Worm (Caenorhabditis elegans) whole organism, L1 larva: ENCODE results near the gene R05D3.12.

Experiments
- C04F5.9 ChIP-seq: sonication (generic microtip); optimal IDR thresholded peaks from 2 replicates; lab custom pipeline; 2016; ENCODE audit warnings: missing genetic modification characterization, missing compliant biosample characterization
- C16A3.4 ChIP-seq: fragments of 150-350 bp; optimal IDR thresholded peaks from 2 replicates; lab custom pipeline; 2014; ENCODE audit warnings: missing biosample characterization, missing genetic modification characterization
- C34B4.2 ChIP-seq: sonication (generic microtip); optimal IDR thresholded peaks from 2 replicates; lab custom pipeline; 2017; ENCODE audit warnings: mild to moderate bottlenecking, missing genetic modification characterization, missing compliant biosample characterization
- F16B12.6 ChIP-seq: fragments of 150-350 bp; optimal IDR thresholded peaks from 2 replicates; lab custom pipeline; 2014; ENCODE audit warnings: missing biosample characterization, missing genetic modification characterization
- aha-1 ChIP-seq: fragments of 150-350 bp; optimal IDR thresholded peaks from 2 replicates; lab custom pipeline; 2014; ENCODE audit warnings: missing biosample characterization, missing genetic modification characterization
- alr-1 ChIP-seq: fragments of 200-800 bp; sonication (Bioruptor generic); optimal IDR thresholded peaks from 2 replicates; lab custom pipeline; 2018; ENCODE audit warnings: borderline replicate concordance, mild to moderate bottlenecking, missing genetic modification characterization, missing compliant biosample characterization
- aly-2 ChIP-seq: fragments of 150-350 bp; optimal IDR thresholded peaks from 2 replicates; lab custom pipeline; 2014; ENCODE audit warnings: missing biosample characterization, missing genetic modification characterization
- ama-1 ChIP-seq: fragments of 150-350 bp; optimal IDR thresholded peaks from 2 replicates; lab custom pipeline; 2014
- ceh-63 ChIP-seq: fragments of 200-800 bp; sonication (Bioruptor generic); optimal IDR thresholded peaks from 2 replicates; lab custom pipeline; 2018; ENCODE audit warnings: mild to moderate bottlenecking, missing genetic modification characterization, missing compliant biosample characterization
- ceh-8 ChIP-seq: fragments of 200-800 bp; sonication (Bioruptor generic); optimal IDR thresholded peaks from 2 replicates; lab custom pipeline; 2018; ENCODE audit warnings: mild to moderate bottlenecking, missing genetic modification characterization, moderate library complexity, missing compliant biosample characterization
- ceh-82 ChIP-seq, 3 experiments: fragments of 150-350 bp in 1 of 3; sonication (generic microtip) in 2 of 3; optimal IDR thresholded peaks; 2 replicates each; lab custom pipeline; 2014 to 2017; ENCODE audit warnings: missing biosample characterization in 3 of 3, missing genetic modification characterization in 3 of 3
- ceh-88 ChIP-seq: fragments of 200-800 bp; sonication (Bioruptor generic); IDR thresholded peaks from 2 replicates; pipeline ENCODE4 v1.3.6; 2022; ENCODE audit warnings: missing genetic modification characterization, missing compliant biosample characterization
- ces-1 ChIP-seq: fragments of 150-350 bp; optimal IDR thresholded peaks from 2 replicates; lab custom pipeline; 2014; ENCODE audit warnings: missing biosample characterization, missing genetic modification reagents, missing genetic modification characterization
- dpl-1 ChIP-seq, 3 experiments: fragments of 150-350 bp in 2 of 3; sonication (generic microtip) in 1 of 3; optimal IDR thresholded peaks; 2 replicates each; lab custom pipeline; 2014 to 2017; ENCODE audit warnings: missing biosample characterization in 3 of 3, missing genetic modification characterization in 3 of 3, missing genetic modification reagents in 3 of 3
- efl-1 ChIP-seq, 4 experiments: fragments of 150-350 bp; optimal IDR thresholded peaks in 3 of 4; peaks in 1 of 4; 1 replicate in 1 of 4; 2 replicates in 3 of 4; lab custom pipeline; 2014; ENCODE audit warnings: missing biosample characterization in 2 of 4, missing genetic modification characterization in 2 of 4, missing genetic modification reagents in 2 of 4
- egl-13 ChIP-seq: sonication (generic microtip); optimal IDR thresholded peaks from 2 replicates; lab custom pipeline; 2016; ENCODE audit warnings: missing genotype, missing genetic modification reagents, missing genetic modification characterization, missing compliant biosample characterization
- elt-3 ChIP-seq, 6 experiments: fragments of 150-350 bp in 1 of 6; sonication (generic microtip); optimal IDR thresholded peaks; 2 replicates each; lab custom pipeline; 2017 to 2018; ENCODE audit warnings: missing biosample characterization in 6 of 6, missing genetic modification characterization in 6 of 6, inconsistent platforms in 1 of 6
- ets-5 ChIP-seq: fragments of 200-800 bp; sonication (Bioruptor generic); IDR thresholded peaks from 2 replicates; pipeline ENCODE4 v1.3.6; 2022; ENCODE audit warnings: missing genetic modification characterization, missing compliant biosample characterization
- fkh-10 ChIP-seq: sonication (generic microtip); optimal IDR thresholded peaks from 2 replicates; lab custom pipeline; 2017; ENCODE audit warnings: missing biosample characterization, missing genetic modification reagents, missing genetic modification characterization
- fkh-8 ChIP-seq: sonication (generic microtip); optimal IDR thresholded peaks from 2 replicates; lab custom pipeline; 2016; ENCODE audit warnings: mild to moderate bottlenecking, missing genetic modification characterization, missing compliant biosample characterization
- fos-1 ChIP-seq: fragments of 150-350 bp; optimal IDR thresholded peaks from 2 replicates; lab custom pipeline; 2014; ENCODE audit warnings: missing biosample characterization, missing genetic modification characterization
- grh-1 ChIP-seq: fragments of 200-800 bp; sonication (Bioruptor generic); IDR thresholded peaks from 2 replicates; pipeline ENCODE4 v1.3.6; 2022; ENCODE audit warnings: missing genetic modification reagents, missing genetic modification characterization, missing compliant biosample characterization
- hlh-17 ChIP-seq: fragments of 200-800 bp; sonication (Bioruptor generic); optimal IDR thresholded peaks from 2 replicates; lab custom pipeline; 2018; ENCODE audit warnings: missing genetic modification characterization, mild to moderate bottlenecking, missing compliant biosample characterization, moderate library complexity, borderline replicate concordance
- hlh-4 ChIP-seq: sonication (generic microtip); optimal IDR thresholded peaks from 2 replicates; lab custom pipeline; 2016; ENCODE audit warnings: mild to moderate bottlenecking, missing genetic modification characterization, missing compliant biosample characterization
- hpl-2 ChIP-seq: fragments of 150-350 bp; optimal IDR thresholded peaks from 2 replicates; lab custom pipeline; 2014; ENCODE audit warnings: missing biosample characterization, missing genetic modification reagents, missing genetic modification characterization
- irx-1 ChIP-seq: sonication (generic microtip); optimal IDR thresholded peaks from 2 replicates; lab custom pipeline; 2016; ENCODE audit warnings: missing genetic modification characterization, missing compliant biosample characterization
- isw-1 ChIP-seq: fragments of 200-800 bp; sonication (Bioruptor generic); IDR thresholded peaks from 2 replicates; pipeline ENCODE4 v1.3.6; 2022; ENCODE audit warnings: missing genetic modification characterization, missing compliant biosample characterization
- lin-14 ChIP-seq: fragments of 200-800 bp; sonication (Bioruptor generic); optimal IDR thresholded peaks from 2 replicates; lab custom pipeline; 2018; ENCODE audit warnings: mild to moderate bottlenecking, missing genetic modification characterization, moderate library complexity, missing compliant biosample characterization
- lin-39 ChIP-seq: fragments of 150-350 bp; optimal IDR thresholded peaks from 2 replicates; lab custom pipeline; 2014; ENCODE audit warnings: missing biosample characterization, missing genetic modification reagents, missing genetic modification characterization
- mdl-1 ChIP-seq, 2 experiments: fragments of 150-350 bp; optimal IDR thresholded peaks; 2 replicates each; lab custom pipeline; 2014 to 2017; ENCODE audit warnings: missing biosample characterization in 2 of 2, missing genetic modification characterization in 2 of 2, inconsistent platforms in 1 of 2
- mep-1 ChIP-seq: fragments of 150-350 bp; optimal IDR thresholded peaks from 2 replicates; lab custom pipeline; 2014; ENCODE audit warnings: missing biosample characterization, missing genetic modification characterization
- nhr-12 ChIP-seq: sonication (generic microtip); optimal IDR thresholded peaks from 2 replicates; lab custom pipeline; 2017; ENCODE audit warnings: missing biosample characterization, missing genetic modification characterization
- nhr-28 ChIP-seq: fragments of 150-350 bp; optimal IDR thresholded peaks from 2 replicates; lab custom pipeline; 2014; ENCODE audit warnings: missing biosample characterization, missing genetic modification characterization
- nhr-77 ChIP-seq: fragments of 150-350 bp; optimal IDR thresholded peaks from 2 replicates; lab custom pipeline; 2014; ENCODE audit warnings: missing biosample characterization, missing genetic modification characterization
- nhr-84 ChIP-seq: sonication (generic microtip); optimal IDR thresholded peaks from 2 replicates; lab custom pipeline; 2017; ENCODE audit warnings: missing biosample characterization, missing genetic modification characterization
- nhr-85 ChIP-seq: sonication (generic microtip); peaks from one replicate; lab custom pipeline; 2016; ENCODE audit warnings: missing genetic modification characterization, inconsistent platforms, missing compliant biosample characterization
- nhr-90 ChIP-seq: sonication (generic microtip); optimal IDR thresholded peaks from 2 replicates; lab custom pipeline; 2016; ENCODE audit warnings: mild to moderate bottlenecking, missing genetic modification characterization, missing compliant biosample characterization; ENCODE audit not compliant: poor library complexity
- pag-3 ChIP-seq: sonication (generic microtip); optimal IDR thresholded peaks from 2 replicates; lab custom pipeline; 2017; ENCODE audit warnings: missing genetic modification characterization, mild to moderate bottlenecking, missing compliant biosample characterization, antibody characterized with exemption, borderline replicate concordance; ENCODE audit not compliant: insufficient read depth
- pax-3 ChIP-seq: fragments of 200-800 bp; sonication (Bioruptor generic); optimal IDR thresholded peaks from 2 replicates; lab custom pipeline; 2018; ENCODE audit warnings: mild to moderate bottlenecking, missing genetic modification characterization, moderate library complexity, missing compliant biosample characterization
- snpc-4 ChIP-seq: fragments of 150-350 bp; optimal IDR thresholded peaks from 2 replicates; lab custom pipeline; 2014; ENCODE audit warnings: missing biosample characterization, missing genetic modification characterization
- sox-4 ChIP-seq: sonication (generic microtip); optimal IDR thresholded peaks from 2 replicates; lab custom pipeline; 2016; ENCODE audit warnings: missing genetic modification characterization, missing compliant biosample characterization
- sptf-1 ChIP-seq: fragments of 150-350 bp; optimal IDR thresholded peaks from 2 replicates; lab custom pipeline; 2014; ENCODE audit warnings: missing biosample characterization, missing genetic modification characterization
- swsn-7 ChIP-seq: sonication (generic microtip); optimal IDR thresholded peaks from 2 replicates; lab custom pipeline; 2016; ENCODE audit warnings: missing genetic modification characterization, missing compliant biosample characterization
- tbx-2 ChIP-seq: sonication (generic microtip); optimal IDR thresholded peaks from 2 replicates; lab custom pipeline; 2016; ENCODE audit warnings: missing genetic modification characterization, missing compliant biosample characterization
- tlp-1 ChIP-seq: fragments of 150-350 bp; optimal IDR thresholded peaks from 2 replicates; lab custom pipeline; 2014; ENCODE audit warnings: missing biosample characterization, missing genetic modification characterization
- unc-130 ChIP-seq: fragments of 150-350 bp; optimal IDR thresholded peaks from 2 replicates; lab custom pipeline; 2017; ENCODE audit warnings: missing biosample characterization, missing genetic modification characterization, inconsistent platforms
- unc-62 ChIP-seq: fragments of 150-350 bp; optimal IDR thresholded peaks from 2 replicates; lab custom pipeline; 2014; ENCODE audit warnings: missing biosample characterization, missing genetic modification reagents, missing genetic modification characterization
- unc-86 ChIP-seq: sonication (generic microtip); optimal IDR thresholded peaks from 2 replicates; lab custom pipeline; 2016; ENCODE audit warnings: missing genetic modification characterization, missing compliant biosample characterization
- xbp-1 ChIP-seq: sonication (generic microtip); optimal IDR thresholded peaks from 2 replicates; lab custom pipeline; 2016; ENCODE audit warnings: missing genetic modification characterization, missing compliant biosample characterization
- zag-1 ChIP-seq: fragments of 150-350 bp; optimal IDR thresholded peaks from 2 replicates; lab custom pipeline; 2014; ENCODE audit warnings: missing biosample characterization, missing genetic modification characterization
- zip-4 ChIP-seq: fragments of 200-800 bp; sonication (Bioruptor generic); optimal IDR thresholded peaks from 2 replicates; lab custom pipeline; 2018; ENCODE audit warnings: mild to moderate bottlenecking, missing genetic modification characterization, moderate library complexity, missing compliant biosample characterization
- ztf-11 ChIP-seq, 2 experiments: sonication (generic microtip); optimal IDR thresholded peaks; 2 replicates each; lab custom pipeline; 2016 to 2017; ENCODE audit warnings: missing genetic modification characterization in 2 of 2, missing biosample characterization in 1 of 2, missing compliant biosample characterization in 1 of 2
- ztf-4 ChIP-seq: fragments of 150-350 bp; optimal IDR thresholded peaks from 2 replicates; lab custom pipeline; 2014; ENCODE audit warnings: missing biosample characterization, missing genetic modification characterization

The R05D3.12 gene

ce11 chrIII:8370846-8371257, 9.9 kb upstream of the R05D3.12 start (continued):
- TF ChIP-seq sptf-1 (tag; lab: Kevin White, UChicago) = no peak
- TF ChIP-seq snpc-4 (tag; lab: Kevin White, UChicago) = no peak
- TF ChIP-seq dpl-1 (GFP tag; optimal IDR thresholded peaks at IDR 0.05; lab: Kevin White, UChicago) = peak in 1 of 3 experiments; percentile 17
- TF ChIP-seq ama-1 (lab: Kevin White, UChicago) = no peak
- peak in 1 of 2 experiments; percentile 74 for TF ChIP-seq mdl-1 (tag; optimal IDR thresholded peaks at IDR 0.05; lab: Kevin White, UChicago)
- no peak for TF ChIP-seq isw-1 (GFP tag; lab: Robert Waterston, UW)
- TF ChIP-seq aha-1 = no peak
- peak; percentile 72 for TF ChIP-seq grh-1 (GFP tag; lab: Robert Waterston, UW)
- TF ChIP-seq C16A3.4 = no peak
- no peak for TF ChIP-seq nhr-77
- TF ChIP-seq unc-86 = no peak
- no peak for TF ChIP-seq ceh-63 (GFP tag; lab: Kevin White, UChicago)
- no peak for TF ChIP-seq ztf-11 (tag; optimal IDR thresholded peaks at IDR 0.05; lab: Kevin White, UChicago)
- TF ChIP-seq unc-130 (tag; lab: Kevin White, UChicago) = no peak
- peak; percentile 23 for TF ChIP-seq xbp-1 (tag; lab: Kevin White, UChicago)
- peak; percentile 13 for TF ChIP-seq tbx-2 (tag; lab: Kevin White, UChicago)
- TF ChIP-seq zag-1 (tag; lab: Kevin White, UChicago) = no peak
- TF ChIP-seq C34B4.2 (tag; lab: Kevin White, UChicago) = no peak
- TF ChIP-seq unc-62 = no peak
- peak; percentile 40 for TF ChIP-seq nhr-90 (tag; lab: Kevin White, UChicago)
- peak; percentile 91 for TF ChIP-seq nhr-85 (tag; lab: Kevin White, UChicago)
- no peak for TF ChIP-seq ceh-8 (GFP tag; lab: Kevin White, UChicago)
- TF ChIP-seq F16B12.6 (tag; lab: Kevin White, UChicago) = no peak
- TF ChIP-seq hpl-2 (GFP tag; lab: Kevin White, UChicago) = no peak
- no peak for TF ChIP-seq fkh-10 (GFP tag; lab: Kevin White, UChicago)
- peak; percentile 78 for TF ChIP-seq lin-14 (GFP tag; lab: Kevin White, UChicago)
- no peak for TF ChIP-seq hlh-17 (GFP tag; lab: Kevin White, UChicago)
- TF ChIP-seq nhr-28 (tag; lab: Kevin White, UChicago) = no peak
- TF ChIP-seq aly-2 (tag; lab: Kevin White, UChicago) = no peak
- no peak for TF ChIP-seq egl-13
- no peak for TF ChIP-seq lin-39 (tag; lab: Kevin White, UChicago)
- no peak for TF ChIP-seq sox-4 (tag; lab: Kevin White, UChicago)
- TF ChIP-seq fos-1 = no peak
- no peak for TF ChIP-seq ets-5 (GFP tag; lab: Robert Waterston, UW)
- no peak for TF ChIP-seq hlh-4
- no peak for TF ChIP-seq pag-3
- TF ChIP-seq ceh-88 = no peak
- TF ChIP-seq mep-1 (tag; lab: Kevin White, UChicago) = peak; percentile 16
- TF ChIP-seq swsn-7 = no peak
- no peak for TF ChIP-seq zip-4 (GFP tag; lab: Kevin White, UChicago)
- TF ChIP-seq ceh-82 (tag; optimal IDR thresholded peaks at IDR 0.05; lab: Kevin White, UChicago) = peak in 1 of 3 experiments; percentile 8
- no peak for TF ChIP-seq fkh-8 (tag; lab: Kevin White, UChicago)
- peak in 4 of 6 experiments; percentile 53 to 91 (median 72) for TF ChIP-seq elt-3 (tag; optimal IDR thresholded peaks at IDR 0.05; lab: Kevin White, UChicago)
- no peak for TF ChIP-seq alr-1 (tag; lab: Kevin White, UChicago)
- TF ChIP-seq pax-3 (tag; lab: Kevin White, UChicago) = no peak
- TF ChIP-seq C04F5.9 (tag; lab: Kevin White, UChicago) = no peak
- TF ChIP-seq irx-1 (tag; lab: Kevin White, UChicago) = no peak
- no peak for TF ChIP-seq tlp-1
- TF ChIP-seq nhr-84 (tag; lab: Kevin White, UChicago) = no peak
- no peak for TF ChIP-seq nhr-12
- TF ChIP-seq ces-1 (GFP tag; lab: Kevin White, UChicago) = no peak
- TF ChIP-seq ztf-4 (tag; lab: Kevin White, UChicago) = no peak
- peak in 1 of 2 experiments; percentile 20 for TF ChIP-seq efl-1 (optimal IDR thresholded peaks at IDR 0.05; lab: Kevin White, UChicago)
- TF ChIP-seq efl-1 (GFP tag; optimal IDR thresholded peaks at IDR 0.05 in 1 of 2; lab: Kevin White, UChicago) = peak; percentile 8 to 66
